Fruit fly (Drosophila melanogaster) whole organism, wandering third instar larva: Measurements from ENCODE around the gene EMC2B.

Source experiments
- CG9705 ChIP-seq: fragments of 200-800 bp; sonication (Bioruptor generic); optimal IDR thresholded peaks from 2 replicates; lab custom pipeline; 2018; ENCODE audit warnings: missing biosample characterization, mild to moderate bottlenecking, missing genetic modification characterization
- Dfd ChIP-seq: fragments of >200 bp; optimal IDR thresholded peaks from 2 replicates; lab custom pipeline; 2017; ENCODE audit warnings: missing biosample characterization, missing genetic modification characterization
- OdsH ChIP-seq: fragments of 200-800 bp; sonication (Bioruptor generic); optimal IDR thresholded peaks from 2 replicates; lab custom pipeline; 2016; ENCODE audit warnings: missing biosample characterization, mild to moderate bottlenecking, missing genetic modification characterization
- Vsx2 ChIP-seq: fragments of 200-300, 225-300 bp; sonication (Bioruptor generic); optimal IDR thresholded peaks from 2 replicates; lab custom pipeline; 2018; ENCODE audit warnings: missing biosample characterization, missing genetic modification characterization; ENCODE audit not compliant: partially characterized antibody
- brk ChIP-seq: fragments of 200-800 bp; sonication (Bioruptor generic); optimal IDR thresholded peaks from 2 replicates; lab custom pipeline; 2016; ENCODE audit warnings: missing biosample characterization, mild to moderate bottlenecking, missing genetic modification characterization
- dl ChIP-seq, 2 experiments: fragments of 175-275, 200-275 bp in 1 of 2; fragments of 200-275 bp in 1 of 2; sonication (Bioruptor generic); optimal IDR thresholded peaks; lab custom pipeline; 2018; ENCODE audit warnings: mild to moderate bottlenecking in 2 of 2, missing biosample characterization in 2 of 2, missing genetic modification characterization in 2 of 2, moderate library complexity in 2 of 2; ENCODE audit not compliant: partially characterized antibody in 2 of 2, insufficient read depth in 1 of 2
- dsf ChIP-seq: sonication (Bioruptor generic); optimal IDR thresholded peaks from 2 replicates; lab custom pipeline; 2016; ENCODE audit warnings: missing biosample characterization, missing genetic modification characterization, borderline replicate concordance
- lola ChIP-seq: fragments of >200 bp; optimal IDR thresholded peaks from 2 replicates; lab custom pipeline; 2017; ENCODE audit warnings: missing biosample characterization, missing genetic modification characterization
- pan ChIP-seq: fragments of >200 bp; optimal IDR thresholded peaks from 2 replicates; lab custom pipeline; 2017
- psq ChIP-seq: fragments of 200-800 bp; sonication (Bioruptor generic); optimal IDR thresholded peaks from 3 replicates; lab custom pipeline; 2017; ENCODE audit warnings: missing biosample characterization, mild to moderate bottlenecking, missing genetic modification characterization, moderate library complexity
- woc ChIP-seq: sonication (Bioruptor generic); optimal IDR thresholded peaks from 2 replicates; lab custom pipeline; 2016; ENCODE audit warnings: missing biosample characterization, mild to moderate bottlenecking, missing genetic modification characterization

- TF ChIP-seq lola (GFP tag; lab: Kevin White, UChicago) (no peak), Vsx2 (GFP tag; lab: Kevin White, UChicago) (no peak), OdsH (GFP tag; lab: Kevin White, UChicago) (no peak), dsf (GFP tag; lab: Kevin White, UChicago) (no peak), dl (GFP tag; optimal IDR thresholded peaks at IDR 0.05; lab: Kevin White, UChicago; ENCODE audit: insufficient read depth in 1 of 2, partially characterized antibody in 2 of 2) (no peak), brk (no peak), psq (no peak), CG9705 (no peak), Dfd (GFP tag; lab: Kevin White, UChicago) (no peak), pan (lab: Kevin White, UChicago) (no peak), woc (GFP tag; lab: Kevin White, UChicago) (no peak)
Measured at dm6 chr3R:17018902-17019527, 27.3 kb upstream of the EMC2B start.
